Worm (Caenorhabditis elegans): Measurements from ENCODE around the gene clec-82.

The clec-82 gene

ce11 chrIV:2805525-2805924 lies 29.9 kb upstream of the clec-82 start, which contains the start of gene Y54G2A.45:
Y54G2A.45 (plus strand) TSS chrIV:2805857.
- TF ChIP-seq fax-1 (tag; optimal IDR thresholded peaks at IDR 0.05) (no peak), ceh-24 (tag; optimal IDR thresholded peaks at IDR 0.05) (no peak), unc-86 (tag; optimal IDR thresholded peaks at IDR 0.05) (peak; percentile 51), nfya-1 (tag; optimal IDR thresholded peaks at IDR 0.05) (no peak), C38D4.7 (GFP tag; optimal IDR thresholded peaks at IDR 0.05) (peak; percentile 41), ceh-9 (tag; optimal IDR thresholded peaks at IDR 0.05) (no peak), elt-4 (tag; optimal IDR thresholded peaks at IDR 0.05) (no peak), tbx-2 (tag; optimal IDR thresholded peaks at IDR 0.05) (peak; percentile 44), ceh-6 (GFP tag; optimal IDR thresholded peaks at IDR 0.05) (peak; percentile 23), hlh-13 (GFP tag; optimal IDR thresholded peaks at IDR 0.05) (no peak), lin-11 (tag; optimal IDR thresholded peaks at IDR 0.05) (no peak), ahr-1 (tag; optimal IDR thresholded peaks at IDR 0.05) (peak; percentile 10), hlh-30 (tag; optimal IDR thresholded peaks at IDR 0.05; ENCODE audit: insufficient read depth) (peak; percentile 79), sox-4 (tag; optimal IDR thresholded peaks at IDR 0.05) (peak; percentile 22), zip-5 (tag; optimal IDR thresholded peaks at IDR 0.05) (no peak), madf-2 (tag; optimal IDR thresholded peaks at IDR 0.05) (peak; percentile 6), unc-42 (tag; optimal IDR thresholded peaks at IDR 0.05) (no peak), pha-2 (tag; optimal IDR thresholded peaks at IDR 0.05) (no peak), hlh-8 (tag; optimal IDR thresholded peaks at IDR 0.05) (no peak), nhr-232 (tag; optimal IDR thresholded peaks at IDR 0.05) (peak; percentile 47), ref-2 (tag; optimal IDR thresholded peaks at IDR 0.05) (peak; percentile 46), ceh-19 (GFP tag; optimal IDR thresholded peaks at IDR 0.05) (no peak), ets-4 (tag; optimal IDR thresholded peaks at IDR 0.05) (no peak), ceh-14 (tag; optimal IDR thresholded peaks at IDR 0.05) (no peak), pax-1 (tag; optimal IDR thresholded peaks at IDR 0.05) (no peak), ceh-34 (tag; optimal IDR thresholded peaks at IDR 0.05) (peak; percentile 6), K09A11.1 (tag; optimal IDR thresholded peaks at IDR 0.05; ENCODE audit: insufficient read depth) (peak; percentile 5), che-1 (tag; optimal IDR thresholded peaks at IDR 0.05) (peak; percentile 31), mec-3 (tag; optimal IDR thresholded peaks at IDR 0.05; ENCODE audit: borderline replicate concordance) (no peak), unc-55 (GFP tag; optimal IDR thresholded peaks at IDR 0.05) (no peak), gmeb-2 (tag; optimal IDR thresholded peaks at IDR 0.05) (no peak), ceh-2 (tag; optimal IDR thresholded peaks at IDR 0.05) (no peak), K02D7.2 (tag; optimal IDR thresholded peaks at IDR 0.05) (peak; percentile 46), pat-9 (tag; optimal IDR thresholded peaks at IDR 0.05) (peak; percentile 39), ttx-3 (tag; optimal IDR thresholded peaks at IDR 0.05) (peak; percentile 37), ceh-18 (tag; optimal IDR thresholded peaks at IDR 0.05) (peak; percentile 32), ztf-16 (tag; optimal IDR thresholded peaks at IDR 0.05) (peak; percentile 43), hlh-6 (tag; optimal IDR thresholded peaks at IDR 0.05) (no peak), sox-2 (GFP tag; IDR thresholded peaks at IDR 0.05) (no peak), hlh-15 (tag; optimal IDR thresholded peaks at IDR 0.05) (no peak), lim-6 (tag; optimal IDR thresholded peaks at IDR 0.05) (no peak), F13H6.1 (tag; optimal IDR thresholded peaks at IDR 0.05) (no peak), dve-1 (tag; optimal IDR thresholded peaks at IDR 0.05) (peak; percentile 75), pqm-1 (tag; optimal IDR thresholded peaks at IDR 0.05) (peak; percentile 43), rnt-1 (tag; optimal IDR thresholded peaks at IDR 0.05) (no peak), dmd-4 (tag; optimal IDR thresholded peaks at IDR 0.05; ENCODE audit: borderline replicate concordance) (no peak), tbx-7 (tag; optimal IDR thresholded peaks at IDR 0.05) (peak; percentile 26), elt-2 (tag; optimal IDR thresholded peaks at IDR 0.05) (peak; percentile 88), syd-9 (tag; optimal IDR thresholded peaks at IDR 0.05) (no peak), fkh-10 (GFP tag; optimal IDR thresholded peaks at IDR 0.05) (no peak), ceh-22 (tag; optimal IDR thresholded peaks at IDR 0.05) (no peak), fkh-6 (tag; optimal IDR thresholded peaks at IDR 0.05) (no peak), unc-3 (GFP tag; conservative IDR thresholded peaks at IDR 0.05) (no peak), unc-3 (tag; optimal IDR thresholded peaks at IDR 0.05) (no peak)

Data from whole organism, late embryonic.